Fruit fly (Drosophila melanogaster) whole organism, wandering third instar larva: ENCODE measurements around the gene Rabex-5.

Source experiments
- Abd-B ChIP-seq: fragments of >200 bp; optimal IDR thresholded peaks from 2 replicates; lab custom pipeline; 2017; ENCODE audit warnings: missing biosample characterization, missing genetic modification characterization
- CG32264 ChIP-seq: fragments of 200-800 bp; sonication (Bioruptor generic); optimal IDR thresholded peaks from 2 replicates; lab custom pipeline; 2016; ENCODE audit warnings: missing biosample characterization, missing genetic modification characterization
- CG9705 ChIP-seq: fragments of 200-800 bp; sonication (Bioruptor generic); optimal IDR thresholded peaks from 2 replicates; lab custom pipeline; 2018; ENCODE audit warnings: missing biosample characterization, mild to moderate bottlenecking, missing genetic modification characterization
- CrebA ChIP-seq: fragments of 200-800 bp; sonication (Bioruptor generic); optimal IDR thresholded peaks from 2 replicates; lab custom pipeline; 2016; ENCODE audit warnings: missing biosample characterization, mild to moderate bottlenecking, missing genetic modification characterization, borderline replicate concordance
- Dfd ChIP-seq: fragments of >200 bp; optimal IDR thresholded peaks from 2 replicates; lab custom pipeline; 2017; ENCODE audit warnings: missing biosample characterization, missing genetic modification characterization
- Dif ChIP-seq: fragments of 200-275, 200-300 bp; sonication (Bioruptor generic); optimal IDR thresholded peaks from 2 replicates; lab custom pipeline; 2018; ENCODE audit warnings: missing biosample characterization, missing genetic modification characterization; ENCODE audit not compliant: partially characterized antibody
- GATAd ChIP-seq: sonication (Bioruptor generic); optimal IDR thresholded peaks from 2 replicates; lab custom pipeline; 2016; ENCODE audit warnings: missing biosample characterization, missing genetic modification characterization
- Hnf4 ChIP-seq: fragments of 200-800 bp; sonication (Bioruptor generic); optimal IDR thresholded peaks from 2 replicates; lab custom pipeline; 2016; ENCODE audit warnings: missing biosample characterization, mild to moderate bottlenecking, missing genetic modification characterization
- Hr83 ChIP-seq: fragments of 200-300 bp; sonication (Bioruptor generic); optimal IDR thresholded peaks from 2 replicates; lab custom pipeline; 2016; ENCODE audit warnings: missing biosample characterization, mild to moderate bottlenecking, missing genetic modification characterization, moderate library complexity; ENCODE audit not compliant: poor library complexity, severe bottlenecking
- Jra ChIP-seq: sonication (Bioruptor generic); optimal IDR thresholded peaks from 2 replicates; lab custom pipeline; 2016; ENCODE audit warnings: missing biosample characterization, missing genetic modification characterization
- N ChIP-seq: fragments of >200 bp; optimal IDR thresholded peaks from 2 replicates; lab custom pipeline; 2018; ENCODE audit warnings: missing biosample characterization, missing external identifiers, missing genetic modification characterization
- OdsH ChIP-seq: fragments of 200-800 bp; sonication (Bioruptor generic); optimal IDR thresholded peaks from 2 replicates; lab custom pipeline; 2016; ENCODE audit warnings: missing biosample characterization, mild to moderate bottlenecking, missing genetic modification characterization
- Rel ChIP-seq, 2 experiments: fragments of 200-800 bp; sonication (Bioruptor generic) in 1 of 2; optimal IDR thresholded peaks; 2 replicates in 1 of 2; 3 replicates in 1 of 2; lab custom pipeline; 2016 to 2019; ENCODE audit warnings: mild to moderate bottlenecking in 2 of 2, missing biosample characterization in 2 of 2, missing genetic modification characterization in 2 of 2, moderate library complexity in 1 of 2
- Sp1 ChIP-seq: fragments of 200-800 bp; sonication (Bioruptor generic); optimal IDR thresholded peaks from 3 replicates; lab custom pipeline; 2019; ENCODE audit warnings: missing biosample characterization, mild to moderate bottlenecking, missing genetic modification characterization, moderate library complexity
- Vsx2 ChIP-seq: fragments of 200-300, 225-300 bp; sonication (Bioruptor generic); optimal IDR thresholded peaks from 2 replicates; lab custom pipeline; 2018; ENCODE audit warnings: missing biosample characterization, missing genetic modification characterization; ENCODE audit not compliant: partially characterized antibody
- br ChIP-seq: fragments of 200-800 bp; sonication (Bioruptor generic); optimal IDR thresholded peaks from 2 replicates; lab custom pipeline; 2016; ENCODE audit warnings: missing biosample characterization, missing genetic modification characterization
- dl ChIP-seq, 2 experiments: fragments of 175-275, 200-275 bp in 1 of 2; fragments of 200-275 bp in 1 of 2; sonication (Bioruptor generic); optimal IDR thresholded peaks; lab custom pipeline; 2018; ENCODE audit warnings: mild to moderate bottlenecking in 2 of 2, missing biosample characterization in 2 of 2, missing genetic modification characterization in 2 of 2, moderate library complexity in 2 of 2; ENCODE audit not compliant: partially characterized antibody in 2 of 2, insufficient read depth in 1 of 2
- dmrt93B ChIP-seq: fragments of 200-800 bp; sonication (Bioruptor generic); optimal IDR thresholded peaks from 2 replicates; lab custom pipeline; 2018; ENCODE audit warnings: missing biosample characterization, mild to moderate bottlenecking, missing genetic modification characterization
- dsf ChIP-seq: sonication (Bioruptor generic); optimal IDR thresholded peaks from 2 replicates; lab custom pipeline; 2016; ENCODE audit warnings: missing biosample characterization, missing genetic modification characterization, borderline replicate concordance
- ey ChIP-seq: fragments of 200-800 bp; sonication (Bioruptor generic); optimal IDR thresholded peaks from 2 replicates; lab custom pipeline; 2016; ENCODE audit warnings: missing biosample characterization, missing genetic modification characterization
- foxo ChIP-seq, 2 experiments: fragments of 200-800 bp; sonication (Bioruptor generic); optimal IDR thresholded peaks; 2 replicates in 1 of 2; 3 replicates in 1 of 2; lab custom pipeline; 2016 to 2017; ENCODE audit warnings: missing biosample characterization in 2 of 2, missing genetic modification characterization in 2 of 2
- fru ChIP-seq: fragments of 200-800 bp; sonication (Bioruptor generic); optimal IDR thresholded peaks from 3 replicates; lab custom pipeline; 2016; ENCODE audit warnings: missing biosample characterization, mild to moderate bottlenecking, missing genetic modification characterization
- h ChIP-seq: fragments of 200-800 bp; sonication (Bioruptor generic); optimal IDR thresholded peaks from 3 replicates; lab custom pipeline; 2016; ENCODE audit warnings: missing biosample characterization, mild to moderate bottlenecking, missing genetic modification characterization
- jim ChIP-seq: fragments of 175-275, 200-325 bp; sonication (Bioruptor generic); optimal IDR thresholded peaks from 2 replicates; lab custom pipeline; 2016; ENCODE audit warnings: missing biosample characterization, mild to moderate bottlenecking, missing genetic modification characterization
- lola ChIP-seq: fragments of >200 bp; optimal IDR thresholded peaks from 2 replicates; lab custom pipeline; 2017; ENCODE audit warnings: missing biosample characterization, missing genetic modification characterization
- pan ChIP-seq: fragments of >200 bp; optimal IDR thresholded peaks from 2 replicates; lab custom pipeline; 2017
- psq ChIP-seq: fragments of 200-800 bp; sonication (Bioruptor generic); optimal IDR thresholded peaks from 3 replicates; lab custom pipeline; 2017; ENCODE audit warnings: missing biosample characterization, mild to moderate bottlenecking, missing genetic modification characterization, moderate library complexity
- rgr ChIP-seq: fragments of 200-800 bp; sonication (Bioruptor generic); optimal IDR thresholded peaks from 3 replicates; lab custom pipeline; 2016; ENCODE audit warnings: missing biosample characterization, mild to moderate bottlenecking, missing genetic modification characterization
- sage ChIP-seq: fragments of 200-800 bp; sonication (Bioruptor generic); optimal IDR thresholded peaks from 2 replicates; lab custom pipeline; 2016; ENCODE audit warnings: missing biosample characterization, mild to moderate bottlenecking, missing genetic modification characterization
- sv ChIP-seq: fragments of 200-800 bp; sonication (Bioruptor generic); optimal IDR thresholded peaks from 3 replicates; lab custom pipeline; 2016; ENCODE audit warnings: missing biosample characterization, missing genetic modification characterization
- usp ChIP-seq: fragments of >200 bp; optimal IDR thresholded peaks from 2 replicates; lab custom pipeline; 2017; ENCODE audit warnings: missing biosample characterization, missing genetic modification characterization
- woc ChIP-seq: sonication (Bioruptor generic); optimal IDR thresholded peaks from 2 replicates; lab custom pipeline; 2016; ENCODE audit warnings: missing biosample characterization, mild to moderate bottlenecking, missing genetic modification characterization

Rabex-5 gene

dm6 chr3L:1320931-1321556 lies 25.3 kb downstream of the Rabex-5 start:
- TF ChIP-seq Jra (GFP tag; lab: Kevin White, UChicago) = peak; percentile 94
- peak; percentile 58 for TF ChIP-seq OdsH
- no peak for TF ChIP-seq jim (GFP tag; lab: Kevin White, UChicago)
- TF ChIP-seq CrebA = no peak
- TF ChIP-seq sage (GFP tag; lab: Kevin White, UChicago) = peak; percentile 75
- TF ChIP-seq Hr83 (GFP tag; lab: Kevin White, UChicago) = peak; percentile 63
- no peak for TF ChIP-seq Dif (GFP tag; lab: Kevin White, UChicago)
- peak; percentile 30 for TF ChIP-seq CG32264 (GFP tag; lab: Kevin White, UChicago)
- TF ChIP-seq Rel (GFP tag; optimal IDR thresholded peaks at IDR 0.05; lab: Kevin White, UChicago) = peak; percentile 44
- TF ChIP-seq Rel (tag; optimal IDR thresholded peaks at IDR 0.05; lab: Kevin White, UChicago) = peak; percentile 48
- TF ChIP-seq rgr = peak; percentile 41
- TF ChIP-seq ey (GFP tag; lab: Kevin White, UChicago) = no peak
- TF ChIP-seq foxo (GFP tag; optimal IDR thresholded peaks at IDR 0.05; lab: Kevin White, UChicago) = no peak
- TF ChIP-seq dmrt93B (GFP tag; lab: Kevin White, UChicago) = no peak
- no peak for TF ChIP-seq dsf (GFP tag; lab: Kevin White, UChicago)
- no peak for TF ChIP-seq N
- TF ChIP-seq Sp1 (GFP tag; lab: Kevin White, UChicago) = peak; percentile 32
- no peak for TF ChIP-seq pan (lab: Kevin White, UChicago)
- peak; percentile 59 for TF ChIP-seq fru (GFP tag; lab: Kevin White, UChicago)
- no peak for TF ChIP-seq sv (GFP tag; lab: Kevin White, UChicago)
- no peak for TF ChIP-seq usp (GFP tag; lab: Kevin White, UChicago)
- no peak for TF ChIP-seq woc (GFP tag; lab: Kevin White, UChicago)
- no peak for TF ChIP-seq Abd-B (GFP tag; lab: Kevin White, UChicago)
- no peak for TF ChIP-seq GATAd (GFP tag; lab: Kevin White, UChicago)
- TF ChIP-seq Vsx2 (GFP tag; lab: Kevin White, UChicago) = no peak
- peak; percentile 53 for TF ChIP-seq psq (GFP tag; lab: Kevin White, UChicago)
- peak; percentile 56 for TF ChIP-seq Hnf4 (GFP tag; lab: Kevin White, UChicago)
- no peak for TF ChIP-seq dl (GFP tag; optimal IDR thresholded peaks at IDR 0.05; lab: Kevin White, UChicago; ENCODE audit: insufficient read depth in 1 of 2, partially characterized antibody in 2 of 2)
- no peak for TF ChIP-seq Dfd (GFP tag; lab: Kevin White, UChicago)
- no peak for TF ChIP-seq lola
- peak; percentile 62 for TF ChIP-seq br (GFP tag; lab: Kevin White, UChicago)
- TF ChIP-seq h (GFP tag; lab: Kevin White, UChicago) = peak; percentile 71
- no peak for TF ChIP-seq CG9705 (GFP tag; lab: Kevin White, UChicago)

dm6 chr3L:1322159-1322558 lies 26.4 kb downstream of the Rabex-5 start:
- TF ChIP-seq dl (GFP tag; optimal IDR thresholded peaks at IDR 0.05; lab: Kevin White, UChicago; ENCODE audit: insufficient read depth in 1 of 2, partially characterized antibody in 2 of 2) = no peak
- peak; percentile 99 for TF ChIP-seq Dfd (GFP tag; lab: Kevin White, UChicago)

dm6 chr3L:1322706-1323105 lies 27.0 kb downstream of the Rabex-5 start, which contains the start of gene CG9184:
Gene CG9184 (minus strand): TSS chr3L:1322806.
- no peak for TF ChIP-seq Hr83 (GFP tag; lab: Kevin White, UChicago)
- no peak for TF ChIP-seq br (GFP tag; lab: Kevin White, UChicago)
- no peak for TF ChIP-seq Vsx2 (GFP tag; lab: Kevin White, UChicago)
- TF ChIP-seq rgr = no peak
- TF ChIP-seq psq (GFP tag; lab: Kevin White, UChicago) = no peak
- no peak for TF ChIP-seq Sp1 (GFP tag; lab: Kevin White, UChicago)
- TF ChIP-seq h (GFP tag; lab: Kevin White, UChicago) = no peak
- TF ChIP-seq GATAd (GFP tag; lab: Kevin White, UChicago) = no peak
- TF ChIP-seq CG9705 (GFP tag; lab: Kevin White, UChicago) = no peak
